Fruit fly (Drosophila melanogaster) whole organism, embryonic: ENCODE data around the gene CG43895.

ENCODE experiments used
- BtbVII ChIP-seq: fragments of 200-800 bp; sonication (Bioruptor generic); optimal IDR thresholded peaks from 3 replicates; lab custom pipeline; 2017; ENCODE audit warnings: missing biosample characterization, mild to moderate bottlenecking, missing genetic modification characterization
- CG10267 ChIP-seq: fragments of 200-800 bp; sonication (Bioruptor generic); optimal IDR thresholded peaks from 2 replicates; lab custom pipeline; 2018; ENCODE audit warnings: missing biosample characterization, mild to moderate bottlenecking, missing genetic modification characterization, moderate library complexity
- CG4707 ChIP-seq: fragments of 200-800 bp; sonication (Bioruptor generic); optimal IDR thresholded peaks from 2 replicates; lab custom pipeline; 2018; ENCODE audit warnings: missing biosample characterization, mild to moderate bottlenecking, missing genetic modification characterization, moderate library complexity
- CG6854 ChIP-seq: fragments of 200-800 bp; sonication (Bioruptor generic); optimal IDR thresholded peaks from 3 replicates; lab custom pipeline; 2017; ENCODE audit warnings: missing biosample characterization, mild to moderate bottlenecking, missing genetic modification characterization
- Gsc ChIP-seq: fragments of 200-800 bp; sonication (Bioruptor generic); IDR thresholded peaks from 2 replicates; pipeline ENCODE4 v1.3.6; 2022; ENCODE audit warnings: missing biosample characterization, missing genetic modification characterization
- Tbp ChIP-seq: fragments of >200 bp; optimal IDR thresholded peaks from 2 replicates; lab custom pipeline; 2018; ENCODE audit warnings: missing biosample characterization, missing genetic modification characterization
- crol ChIP-seq: fragments of 200-800 bp; sonication (Bioruptor generic); IDR thresholded peaks from 2 replicates; pipeline ENCODE4 v1.3.6; 2022; ENCODE audit warnings: missing biosample characterization, missing genetic modification characterization
- jigr1 ChIP-seq: fragments of 200-800 bp; sonication (Bioruptor generic); IDR thresholded peaks from 3 replicates; pipeline ENCODE4 v1.3.6; 2022; ENCODE audit warnings: missing biosample characterization, missing genetic modification characterization
- kay ChIP-seq: fragments of 200-800 bp; sonication (Bioruptor generic); optimal IDR thresholded peaks from 2 replicates; lab custom pipeline; 2016; ENCODE audit warnings: missing biosample characterization, missing genetic modification characterization

DNA sequence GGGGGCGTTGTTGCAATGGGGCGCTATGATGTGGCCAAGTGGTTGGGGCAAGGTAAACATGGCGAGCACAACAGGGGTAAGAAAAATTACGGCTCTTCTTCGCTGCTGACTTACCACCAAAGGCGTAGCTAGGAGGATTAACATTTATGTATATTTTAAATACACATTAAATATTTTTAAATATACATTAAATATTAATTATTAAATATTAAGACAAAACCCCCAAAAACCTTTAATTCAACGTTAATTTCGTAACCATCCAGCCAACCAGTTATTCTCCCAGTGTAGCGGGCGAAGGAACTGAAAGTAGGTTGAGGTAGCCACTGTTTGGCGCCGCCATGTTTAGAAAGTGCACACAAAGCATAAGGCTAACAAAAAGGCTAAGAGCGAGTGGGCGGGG is 33.1 kb upstream of the CG43895 start:
- TF ChIP-seq jigr1 (GFP tag; lab: Robert Waterston, UW) (no peak), CG6854 (no peak), Tbp (GFP tag; lab: Kevin White, UChicago) (no peak), CG4707 (GFP tag; lab: Kevin White, UChicago) (no peak), BtbVII (GFP tag; lab: Kevin White, UChicago) (no peak), Gsc (GFP tag; lab: Robert Waterston, UW) (no peak), crol (GFP tag; lab: Robert Waterston, UW) (no peak), kay (GFP tag; lab: Kevin White, UChicago) (no peak), CG10267 (tag; lab: Kevin White, UChicago) (no peak)
